Worm (Caenorhabditis elegans) whole organism, L2 larva: ENCODE measurements around the gene inso-1.
A peak's percentile ranks its signal among the peaks of the same experiment; 100 is the strongest.

Experiments used
- C34F6.9 ChIP-seq: fragments of 150-350 bp; optimal IDR thresholded peaks from 2 replicates; lab custom pipeline; 2014; ENCODE audit warnings: missing biosample characterization, missing genetic modification characterization
- F13H6.1 ChIP-seq: sonication (generic microtip); optimal IDR thresholded peaks from 2 replicates; lab custom pipeline; 2016; ENCODE audit warnings: missing genetic modification characterization, missing compliant biosample characterization
- R02D3.7 ChIP-seq: fragments of 150-350 bp; optimal IDR thresholded peaks from 2 replicates; lab custom pipeline; 2014; ENCODE audit warnings: missing biosample characterization, missing genetic modification characterization
- ZK546.5 ChIP-seq: sonication (generic microtip); optimal IDR thresholded peaks from 2 replicates; lab custom pipeline; 2017; ENCODE audit warnings: missing biosample characterization, missing genetic modification characterization
- alr-1 ChIP-seq: fragments of 150-350 bp; optimal IDR thresholded peaks from 2 replicates; lab custom pipeline; 2014; ENCODE audit warnings: missing biosample characterization, missing genetic modification characterization
- aly-2 ChIP-seq: fragments of 150-350 bp; optimal IDR thresholded peaks from 2 replicates; lab custom pipeline; 2014; ENCODE audit warnings: missing biosample characterization, missing genetic modification characterization
- ama-1 ChIP-seq: fragments of 150-350 bp; optimal IDR thresholded peaks from 2 replicates; lab custom pipeline; 2018; ENCODE audit warnings: inconsistent platforms
- blmp-1 ChIP-seq: sonication (generic microtip); optimal IDR thresholded peaks from 2 replicates; lab custom pipeline; 2017; ENCODE audit warnings: missing genetic modification characterization, mild to moderate bottlenecking, missing compliant biosample characterization, antibody characterized with exemption, moderate library complexity; ENCODE audit not compliant: insufficient read depth
- ceh-16 ChIP-seq: fragments of 150-350 bp; optimal IDR thresholded peaks from 2 replicates; lab custom pipeline; 2014; ENCODE audit warnings: missing biosample characterization, missing genetic modification characterization
- ceh-82 ChIP-seq: fragments of 150-350 bp; optimal IDR thresholded peaks from 2 replicates; lab custom pipeline; 2014; ENCODE audit warnings: missing biosample characterization, missing genetic modification characterization
- crh-2 ChIP-seq: sonication (generic microtip); optimal IDR thresholded peaks from 2 replicates; lab custom pipeline; 2017; ENCODE audit warnings: missing biosample characterization, missing genetic modification characterization
- dmd-4 ChIP-seq: sonication (generic microtip); optimal IDR thresholded peaks from 2 replicates; lab custom pipeline; 2017; ENCODE audit warnings: missing biosample characterization, missing genetic modification characterization
- egl-27 ChIP-seq: sonication (generic microtip); optimal IDR thresholded peaks from 3 replicates; lab custom pipeline; 2017; ENCODE audit warnings: missing biosample characterization, missing genetic modification reagents, missing genetic modification characterization
- elt-1 ChIP-seq: fragments of 150-350 bp; optimal IDR thresholded peaks from 2 replicates; lab custom pipeline; 2014; ENCODE audit warnings: missing biosample characterization, missing genetic modification characterization
- elt-3 ChIP-seq: sonication (generic microtip); optimal IDR thresholded peaks from 2 replicates; lab custom pipeline; 2017; ENCODE audit warnings: missing biosample characterization, missing genetic modification characterization
- fos-1 ChIP-seq: fragments of 150-350 bp; optimal IDR thresholded peaks from 2 replicates; lab custom pipeline; 2014; ENCODE audit warnings: missing biosample characterization, missing genetic modification characterization
- gmeb-1 ChIP-seq: fragments of 150-350 bp; optimal IDR thresholded peaks from 2 replicates; lab custom pipeline; 2014; ENCODE audit warnings: missing biosample characterization, missing genetic modification characterization
- lin-11 ChIP-seq: fragments of 150-350 bp; sonication (generic microtip); optimal IDR thresholded peaks from 2 replicates; lab custom pipeline; 2014; ENCODE audit warnings: missing biosample characterization, missing genetic modification characterization, inconsistent platforms, mixed read lengths
- lin-13 ChIP-seq: fragments of 150-350 bp; optimal IDR thresholded peaks from 2 replicates; lab custom pipeline; 2014; ENCODE audit warnings: missing biosample characterization, missing genetic modification reagents, missing genetic modification characterization
- lin-39 ChIP-seq: fragments of 150-350 bp; optimal IDR thresholded peaks from 2 replicates; lab custom pipeline; 2014; ENCODE audit warnings: missing biosample characterization, missing genetic modification reagents, missing genetic modification characterization
- lsy-2 ChIP-seq, 2 experiments: fragments of 150-350 bp in 1 of 2; sonication (generic microtip) in 1 of 2; optimal IDR thresholded peaks; 2 replicates each; lab custom pipeline; 2014 to 2017; ENCODE audit warnings: missing biosample characterization in 2 of 2, missing genetic modification characterization in 2 of 2
- mab-5 ChIP-seq: fragments of 150-350 bp; optimal IDR thresholded peaks from 2 replicates; lab custom pipeline; 2014; ENCODE audit warnings: missing biosample characterization, missing genetic modification characterization
- mbf-1 ChIP-seq: sonication (generic microtip); optimal IDR thresholded peaks from 2 replicates; lab custom pipeline; 2017; ENCODE audit warnings: missing biosample characterization, missing genetic modification characterization
- mdl-1 ChIP-seq, 2 experiments: fragments of 150-350 bp in 1 of 2; sonication (generic microtip) in 1 of 2; optimal IDR thresholded peaks; 2 replicates each; lab custom pipeline; 2017; ENCODE audit warnings: missing biosample characterization in 2 of 2, missing genetic modification characterization in 2 of 2
- nhr-10 ChIP-seq: sonication (generic microtip); optimal IDR thresholded peaks from 2 replicates; lab custom pipeline; 2017; ENCODE audit warnings: missing biosample characterization, missing genetic modification characterization
- nhr-11 ChIP-seq: fragments of 150-350 bp; optimal IDR thresholded peaks from 2 replicates; lab custom pipeline; 2014; ENCODE audit warnings: missing biosample characterization, missing genetic modification characterization
- nhr-129 ChIP-seq: fragments of 150-350 bp; optimal IDR thresholded peaks from 2 replicates; lab custom pipeline; 2014; ENCODE audit warnings: missing biosample characterization, missing genetic modification characterization
- nhr-21 ChIP-seq: fragments of 150-350 bp; optimal IDR thresholded peaks from 2 replicates; lab custom pipeline; 2014; ENCODE audit warnings: missing biosample characterization, missing genetic modification characterization
- nhr-23 ChIP-seq: fragments of 150-350 bp; optimal IDR thresholded peaks from 2 replicates; lab custom pipeline; 2014; ENCODE audit warnings: missing biosample characterization, missing genetic modification reagents, missing genetic modification characterization
- nhr-237 ChIP-seq: fragments of 150-350 bp; optimal IDR thresholded peaks from 2 replicates; lab custom pipeline; 2014; ENCODE audit warnings: missing biosample characterization, missing genetic modification characterization
- nhr-25 ChIP-seq: fragments of 150-350 bp; sonication (generic microtip); optimal IDR thresholded peaks from 3 replicates; lab custom pipeline; 2014; ENCODE audit warnings: missing biosample characterization, missing genetic modification characterization
- nhr-6 ChIP-seq: fragments of 150-350 bp; optimal IDR thresholded peaks from 2 replicates; lab custom pipeline; 2014; ENCODE audit warnings: missing biosample characterization, missing genetic modification characterization
- nhr-77 ChIP-seq: fragments of 150-350 bp; optimal IDR thresholded peaks from 2 replicates; lab custom pipeline; 2014; ENCODE audit warnings: missing biosample characterization, missing genetic modification characterization
- peb-1 ChIP-seq: fragments of 150-350 bp; optimal IDR thresholded peaks from 2 replicates; lab custom pipeline; 2014; ENCODE audit warnings: missing biosample characterization, missing genetic modification characterization
- skn-1 ChIP-seq: sonication (generic microtip); optimal IDR thresholded peaks from 2 replicates; lab custom pipeline; 2017; ENCODE audit warnings: missing biosample characterization, missing genetic modification characterization
- sma-3 ChIP-seq: sonication (generic microtip); optimal IDR thresholded peaks from 2 replicates; lab custom pipeline; 2016; ENCODE audit warnings: missing genetic modification reagents, missing genetic modification characterization, missing compliant biosample characterization
- snpc-4 ChIP-seq: fragments of 150-350 bp; optimal IDR thresholded peaks from 2 replicates; lab custom pipeline; 2014; ENCODE audit warnings: missing biosample characterization, missing genetic modification characterization
- unc-39 ChIP-seq: fragments of 150-350 bp; optimal IDR thresholded peaks from 2 replicates; lab custom pipeline; 2014; ENCODE audit warnings: missing biosample characterization, missing genetic modification characterization
- unc-55 ChIP-seq: fragments of 150-350 bp; sonication (generic microtip); optimal IDR thresholded peaks from 3 replicates; lab custom pipeline; 2014; ENCODE audit warnings: missing biosample characterization, missing genetic modification reagents, missing genetic modification characterization
- unc-62 ChIP-seq: fragments of 150-350 bp; optimal IDR thresholded peaks from 2 replicates; lab custom pipeline; 2014; ENCODE audit warnings: missing biosample characterization, missing genetic modification reagents, missing genetic modification characterization
- zag-1 ChIP-seq: fragments of 150-350 bp; optimal IDR thresholded peaks from 2 replicates; lab custom pipeline; 2014; ENCODE audit warnings: missing biosample characterization, missing genetic modification characterization
- ztf-1 ChIP-seq: fragments of 200-800 bp; sonication (Bioruptor generic); conservative IDR thresholded peaks from 2 replicates; pipeline ENCODE4 v1.3.6; 2022; ENCODE audit warnings: missing genetic modification characterization, missing compliant biosample characterization
- ztf-11 ChIP-seq: sonication (generic microtip); optimal IDR thresholded peaks from 2 replicates; lab custom pipeline; 2017; ENCODE audit warnings: missing biosample characterization, missing genetic modification characterization
- ztf-4 ChIP-seq: fragments of 150-350 bp; optimal IDR thresholded peaks from 2 replicates; lab custom pipeline; 2014; ENCODE audit warnings: missing biosample characterization, missing genetic modification characterization

inso-1 gene

ce11 chrX:1337834-1338233, 37.9 kb downstream of the inso-1 start:
- no peak for TF ChIP-seq mbf-1 (tag; lab: Kevin White, UChicago)
- TF ChIP-seq ztf-4 (tag; lab: Kevin White, UChicago), result no peak

- peak; percentile 13 for TF ChIP-seq sma-3
- TF ChIP-seq C34F6.9, result peak; percentile 38
- TF ChIP-seq elt-3 (tag; lab: Kevin White, UChicago), result no peak
- TF ChIP-seq nhr-25, result peak; percentile 29
- peak; percentile 17 for TF ChIP-seq nhr-129 (tag; lab: Kevin White, UChicago)
- peak; percentile 17 for TF ChIP-seq lin-13 (GFP tag; lab: Kevin White, UChicago)
- peak; percentile 21 for TF ChIP-seq F13H6.1 (tag; lab: Kevin White, UChicago)
- peak; percentile 46 for TF ChIP-seq crh-2
- no peak for TF ChIP-seq ztf-4 (tag; lab: Kevin White, UChicago)
- peak; percentile 15 for TF ChIP-seq unc-55
- TF ChIP-seq gmeb-1 (tag; lab: Kevin White, UChicago), result peak; percentile 27
- TF ChIP-seq lsy-2 (tag; optimal IDR thresholded peaks at IDR 0.05; lab: Kevin White, UChicago), result peak; percentile 22 to 37
- no peak for TF ChIP-seq nhr-11
Observed at ce11 chrX:1338906-1339673, 39.1 kb downstream of the inso-1 start.

- no peak for TF ChIP-seq unc-39
- TF ChIP-seq nhr-77 (tag; lab: Kevin White, UChicago), result no peak
- TF ChIP-seq nhr-237, result no peak
- no peak for TF ChIP-seq mab-5 (tag; lab: Kevin White, UChicago)
- TF ChIP-seq skn-1 (tag; lab: Kevin White, UChicago), result no peak
- TF ChIP-seq egl-27, result no peak
- no peak for TF ChIP-seq nhr-23 (tag; lab: Kevin White, UChicago)
- no peak for TF ChIP-seq elt-3 (tag; lab: Kevin White, UChicago)
- no peak for TF ChIP-seq blmp-1 (tag; lab: Kevin White, UChicago)
- TF ChIP-seq ZK546.5 (tag; lab: Kevin White, UChicago), result no peak
- TF ChIP-seq F13H6.1 (tag; lab: Kevin White, UChicago), result no peak
- TF ChIP-seq R02D3.7 (tag; lab: Kevin White, UChicago), result no peak
- no peak for TF ChIP-seq ztf-1 (GFP tag; lab: Robert Waterston, UW)
- TF ChIP-seq lin-11 (tag; lab: Kevin White, UChicago), result no peak
- TF ChIP-seq ceh-82 (tag; lab: Kevin White, UChicago), result no peak
- TF ChIP-seq alr-1, result no peak
- TF ChIP-seq ama-1 (lab: Kevin White, UChicago), result no peak
- TF ChIP-seq lin-39, result no peak
Observed at ce11 chrX:1344321-1344720, 44.4 kb downstream of the inso-1 start, which contains the start of gene ins-39. ins-39 (minus strand) TSS chrX:1344421.

- TF ChIP-seq ZK546.5 (tag; lab: Kevin White, UChicago) (peak; percentile 65), elt-1 (tag; lab: Kevin White, UChicago) (no peak), crh-2 (peak; percentile 98), F13H6.1 (tag; lab: Kevin White, UChicago) (peak; percentile 94), mdl-1 (tag; optimal IDR thresholded peaks at IDR 0.05; lab: Kevin White, UChicago) (peak; percentile 70 to 92), nhr-77 (tag; lab: Kevin White, UChicago) (peak; percentile 96), peb-1 (tag; lab: Kevin White, UChicago) (no peak), nhr-10 (peak; percentile 94), fos-1 (tag; lab: Kevin White, UChicago) (peak; percentile 98), unc-62 (GFP tag; lab: Kevin White, UChicago) (peak; percentile 72), nhr-11 (peak; percentile 64), R02D3.7 (tag; lab: Kevin White, UChicago) (peak; percentile 67), nhr-23 (tag; lab: Kevin White, UChicago) (no peak), unc-55 (peak; percentile 99), ztf-11 (tag; lab: Kevin White, UChicago) (peak; percentile 79), mab-5 (tag; lab: Kevin White, UChicago) (peak; percentile 96), egl-27 (peak; percentile 97), nhr-25 (peak; percentile 95), ceh-16 (peak; percentile 90), lsy-2 (tag; optimal IDR thresholded peaks at IDR 0.05; lab: Kevin White, UChicago) (peak; percentile 92 to 95), ama-1 (lab: Kevin White, UChicago) (no peak), blmp-1 (tag; lab: Kevin White, UChicago) (peak; percentile 73), unc-39 (peak; percentile 72), C34F6.9 (peak; percentile 94), ztf-1 (GFP tag; lab: Robert Waterston, UW) (no peak), alr-1 (no peak), nhr-6 (tag; lab: Kevin White, UChicago) (peak; percentile 97), skn-1 (tag; lab: Kevin White, UChicago) (peak; percentile 82), dmd-4 (tag; lab: Kevin White, UChicago) (peak; percentile 72), zag-1 (tag; lab: Kevin White, UChicago) (peak; percentile 98), ceh-82 (tag; lab: Kevin White, UChicago) (peak; percentile 98), aly-2 (tag; lab: Kevin White, UChicago) (peak; percentile 63), elt-3 (tag; lab: Kevin White, UChicago) (no peak), snpc-4 (tag; lab: Kevin White, UChicago) (peak; percentile 89), nhr-21 (tag; lab: Kevin White, UChicago) (peak; percentile 98), lin-13 (GFP tag; lab: Kevin White, UChicago) (peak; percentile 97), mbf-1 (tag; lab: Kevin White, UChicago) (peak; percentile 65)
Observed at ce11 chrX:1344818-1345217, 44.9 kb downstream of the inso-1 start.
